Worm (Caenorhabditis elegans): ENCODE measurements around the gene ZK105.12.

The ZK105.12 gene

ce11 chrV:7744068-7744467 is 28.1 kb upstream of the ZK105.12 start (continued):
- peak; percentile 41; the same call in 1 of the 2 replicates for TF ChIP-seq set-16 (GFP tag; IDR thresholded peaks at IDR 0.05)
- no peak for TF ChIP-seq unc-39 (tag; optimal IDR thresholded peaks at IDR 0.05)
- no peak for TF ChIP-seq nhr-237 (tag; optimal IDR thresholded peaks at IDR 0.05)
- TF ChIP-seq lin-38 (GFP tag; IDR thresholded peaks at IDR 0.05) = no peak
- TF ChIP-seq nhr-102 (tag; optimal IDR thresholded peaks at IDR 0.05) = peak; percentile 85
- no peak for TF ChIP-seq ceh-62 (tag; optimal IDR thresholded peaks at IDR 0.05)
- TF ChIP-seq jun-1 (tag; optimal IDR thresholded peaks at IDR 0.05) = no peak
- no peak for TF ChIP-seq snpc-1.2 (GFP tag; IDR thresholded peaks at IDR 0.05)
- no peak for TF ChIP-seq madf-5 (GFP tag; IDR thresholded peaks at IDR 0.05)
- no peak for TF ChIP-seq D1046.2 (GFP tag; IDR thresholded peaks at IDR 0.05)
- TF ChIP-seq fos-1 (tag; optimal IDR thresholded peaks at IDR 0.05) = no peak
- TF ChIP-seq aha-1 (tag) = peak; percentile 50
- TF ChIP-seq unc-62 (GFP tag; optimal IDR thresholded peaks at IDR 0.05 in 1 of 2) = peak in 1 of 2 experiments; percentile 96
- TF ChIP-seq unc-62 (tag; optimal IDR thresholded peaks at IDR 0.05) = no peak
- no peak for TF ChIP-seq zfp-3 (GFP tag; conservative IDR thresholded peaks at IDR 0.05)
- TF ChIP-seq daf-16 (GFP tag; optimal IDR thresholded peaks at IDR 0.05) = peak in 1 of 2 experiments; percentile 69
- TF ChIP-seq daf-16 (tag; optimal IDR thresholded peaks at IDR 0.05) = peak; percentile 89
- no peak for TF ChIP-seq nhr-10 (tag; optimal IDR thresholded peaks at IDR 0.05)
- TF ChIP-seq nhr-76 (tag; optimal IDR thresholded peaks at IDR 0.05) = no peak
- TF ChIP-seq unc-130 (GFP tag; optimal IDR thresholded peaks at IDR 0.05) = no peak
- peak in 1 of 2 experiments; percentile 2 for TF ChIP-seq mdl-1 (tag; optimal IDR thresholded peaks at IDR 0.05)
- no peak for TF ChIP-seq Y105C5A.15 (GFP tag; IDR thresholded peaks at IDR 0.05)
- no peak for TF ChIP-seq ztf-7 (tag; optimal IDR thresholded peaks at IDR 0.05)
- TF ChIP-seq F26F4.8 (GFP tag; conservative IDR thresholded peaks at IDR 0.05) = no peak
- TF ChIP-seq nhr-77 (tag; optimal IDR thresholded peaks at IDR 0.05) = peak; percentile 25
- TF ChIP-seq nhr-42 (GFP tag; IDR thresholded peaks at IDR 0.05) = no peak
- peak; percentile 15 for TF ChIP-seq duxl-1 (tag; optimal IDR thresholded peaks at IDR 0.05; ENCODE audit: poor library complexity)
- no peak for TF ChIP-seq Y5F2A.4 (GFP tag; optimal IDR thresholded peaks at IDR 0.05)
- TF ChIP-seq gei-8 (GFP tag; optimal IDR thresholded peaks at IDR 0.05) = peak; percentile 33
- TF ChIP-seq lin-1 (GFP tag; IDR thresholded peaks at IDR 0.05) = peak; percentile 94
- TF ChIP-seq nhr-28 (tag; optimal IDR thresholded peaks at IDR 0.05) = peak; percentile 75
- TF ChIP-seq mxl-3 (GFP tag; optimal IDR thresholded peaks at IDR 0.05) = peak; percentile 49
- TF ChIP-seq rbr-2 (tag; optimal IDR thresholded peaks at IDR 0.05) = no peak
- no peak for TF ChIP-seq daf-19 (GFP tag; conservative IDR thresholded peaks at IDR 0.05)
- no peak for TF ChIP-seq ces-1 (GFP tag; optimal IDR thresholded peaks at IDR 0.05)
- TF ChIP-seq mxl-2 (GFP tag; conservative IDR thresholded peaks at IDR 0.05) = 0 out of 2 replicates have a peak, but pooled peaks have one; percentile 28
- peak; percentile 88 for TF ChIP-seq nhr-48 (tag; optimal IDR thresholded peaks at IDR 0.05)
- no peak for TF ChIP-seq R02D3.7 (tag; optimal IDR thresholded peaks at IDR 0.05)
- no peak for TF ChIP-seq skn-1 (tag; optimal IDR thresholded peaks at IDR 0.05)
- TF ChIP-seq hif-1 (tag; optimal IDR thresholded peaks at IDR 0.05) = peak in 1 of 2 experiments; percentile 12
- TF ChIP-seq mep-1 (tag; optimal IDR thresholded peaks at IDR 0.05) = peak; percentile 53
- no peak for TF ChIP-seq vab-7 (GFP tag; IDR thresholded peaks at IDR 0.05)
- TF ChIP-seq T26A8.4 (GFP tag; IDR thresholded peaks at IDR 0.05) = 0 out of 2 replicates have a peak, but pooled peaks have one; percentile 47
- TF ChIP-seq lin-39 (tag; optimal IDR thresholded peaks at IDR 0.05) = no peak
- peak; percentile 97 for TF ChIP-seq dve-1 (tag; optimal IDR thresholded peaks at IDR 0.05; ENCODE audit: insufficient read depth)
- TF ChIP-seq snpc-4 (tag; optimal IDR thresholded peaks at IDR 0.05) = no peak
- TF ChIP-seq spr-3 (GFP tag; optimal IDR thresholded peaks at IDR 0.05) = no peak
- no peak for TF ChIP-seq attf-4 (tag; optimal IDR thresholded peaks at IDR 0.05)
- no peak for TF ChIP-seq zag-1 (tag; optimal IDR thresholded peaks at IDR 0.05)
- peak in 1 of 2 experiments; percentile 8 for TF ChIP-seq lsy-2 (tag; optimal IDR thresholded peaks at IDR 0.05)
- no peak for TF ChIP-seq arid-1 (GFP tag; conservative IDR thresholded peaks at IDR 0.05)
- peak; percentile 54; the same call in 1 of the 2 replicates for TF ChIP-seq nhr-41 (GFP tag; IDR thresholded peaks at IDR 0.05)
- TF ChIP-seq lin-13 (GFP tag; optimal IDR thresholded peaks at IDR 0.05) = no peak

Data from whole organism, L4 larva.